Fruit fly (Drosophila melanogaster) whole organism, embryonic: ENCODE data around the gene neb.

Experiments
- Atf-2 ChIP-seq: fragments of 200-800 bp; sonication (Bioruptor generic); optimal IDR thresholded peaks from 2 replicates; lab custom pipeline; 2016; ENCODE audit warnings: missing biosample characterization, missing genetic modification characterization
- CG10209 ChIP-seq: fragments of 200-800 bp; sonication (Bioruptor generic); optimal IDR thresholded peaks from 3 replicates; lab custom pipeline; 2017; ENCODE audit warnings: missing biosample characterization, mild to moderate bottlenecking, missing genetic modification characterization, missing genetic modification reagents
- CG12299 ChIP-seq: fragments of 200-800 bp; sonication (Bioruptor generic); optimal IDR thresholded peaks from 2 replicates; lab custom pipeline; 2018; ENCODE audit warnings: missing biosample characterization, mild to moderate bottlenecking, missing genetic modification characterization
- CG12769 ChIP-seq: fragments of 200-800 bp; sonication (Bioruptor generic); optimal IDR thresholded peaks from 2 replicates; lab custom pipeline; 2019; ENCODE audit warnings: missing biosample characterization, mild to moderate bottlenecking, missing genetic modification characterization, moderate library complexity
- CG13624 ChIP-seq: fragments of 200-800 bp; sonication (Bioruptor generic); optimal IDR thresholded peaks from 2 replicates; lab custom pipeline; 2016; ENCODE audit warnings: missing biosample characterization, missing genetic modification characterization
- CG14965 ChIP-seq: fragments of 200-800 bp; sonication (Bioruptor generic); optimal IDR thresholded peaks from 2 replicates; lab custom pipeline; 2016; ENCODE audit warnings: missing biosample characterization, missing genetic modification characterization, borderline replicate concordance
- CG17359 ChIP-seq: fragments of 200-800 bp; sonication (Bioruptor generic); optimal IDR thresholded peaks from 3 replicates; lab custom pipeline; 2018; ENCODE audit warnings: missing biosample characterization, mild to moderate bottlenecking, missing genetic modification characterization, moderate library complexity
- CG17361 ChIP-seq: fragments of 200-800 bp; sonication (Bioruptor generic); IDR thresholded peaks from 3 replicates; pipeline ENCODE4 v1.3.6; 2022; ENCODE audit warnings: missing biosample characterization, missing genetic modification characterization
- CG2202 ChIP-seq: fragments of 200-800 bp; sonication (Bioruptor generic); optimal IDR thresholded peaks from 2 replicates; lab custom pipeline; 2018; ENCODE audit warnings: missing biosample characterization, mild to moderate bottlenecking, missing genetic modification characterization
- CG2678 ChIP-seq: fragments of 200-800 bp; sonication (Bioruptor generic); optimal IDR thresholded peaks from 3 replicates; lab custom pipeline; 2019; ENCODE audit warnings: missing biosample characterization, mild to moderate bottlenecking, missing genetic modification characterization, moderate library complexity
- CG31224 ChIP-seq: fragments of 200-800 bp; sonication (Bioruptor generic); IDR thresholded peaks from 2 replicates; pipeline ENCODE4 v1.3.6; 2022; ENCODE audit warnings: missing biosample characterization, missing genetic modification characterization
- CG32772 ChIP-seq: fragments of 200-800 bp; sonication (Bioruptor generic); IDR thresholded peaks from 2 replicates; pipeline ENCODE4 v1.3.6; 2022; ENCODE audit warnings: missing biosample characterization, missing genetic modification characterization
- CG33213 ChIP-seq: fragments of 200-800 bp; sonication (Bioruptor generic); optimal IDR thresholded peaks from 3 replicates; lab custom pipeline; 2016; ENCODE audit warnings: missing biosample characterization, missing genetic modification characterization
- CG34422 ChIP-seq: fragments of 200-800 bp; sonication (Bioruptor generic); IDR thresholded peaks from 3 replicates; pipeline ENCODE4 v1.3.6; 2022; ENCODE audit warnings: missing biosample characterization, missing genetic modification characterization
- CG6175 ChIP-seq: fragments of 200-800 bp; sonication (Bioruptor generic); IDR thresholded peaks from 3 replicates; pipeline ENCODE4 v1.3.6; 2022; ENCODE audit warnings: missing biosample characterization, missing genetic modification characterization
- CG6854 ChIP-seq: fragments of 200-800 bp; sonication (Bioruptor generic); optimal IDR thresholded peaks from 3 replicates; lab custom pipeline; 2017; ENCODE audit warnings: missing biosample characterization, mild to moderate bottlenecking, missing genetic modification characterization
- CG7357 ChIP-seq: fragments of 200-800 bp; sonication (Bioruptor generic); IDR thresholded peaks from 3 replicates; pipeline ENCODE4 v1.3.6; 2022; ENCODE audit warnings: missing biosample characterization, missing genetic modification characterization
- CG8281 ChIP-seq: fragments of 200-800 bp; sonication (Bioruptor generic); optimal IDR thresholded peaks from 2 replicates; lab custom pipeline; 2018; ENCODE audit warnings: missing biosample characterization, mild to moderate bottlenecking, missing genetic modification characterization, moderate library complexity
- CTCF ChIP-seq: fragments of 200-800 bp; sonication (Bioruptor generic); optimal IDR thresholded peaks from 2 replicates; lab custom pipeline; 2017; ENCODE audit warnings: missing biosample characterization, mild to moderate bottlenecking, missing genetic modification characterization, moderate library complexity
- Camta ChIP-seq: fragments of 200-800 bp; sonication (Bioruptor generic); optimal IDR thresholded peaks from 2 replicates; lab custom pipeline; 2016; ENCODE audit warnings: missing biosample characterization, missing genetic modification characterization
- Chrac-16 ChIP-seq: fragments of 200-800 bp; sonication (Bioruptor generic); optimal IDR thresholded peaks from 3 replicates; lab custom pipeline; 2016; ENCODE audit warnings: missing biosample characterization, missing genetic modification characterization
- Dek ChIP-seq: fragments of 200-800 bp; sonication (Bioruptor generic); optimal IDR thresholded peaks from 3 replicates; lab custom pipeline; 2019; ENCODE audit warnings: missing biosample characterization, mild to moderate bottlenecking, missing genetic modification characterization, moderate library complexity
- Drgx ChIP-seq: fragments of 200-800 bp; sonication (Bioruptor generic); IDR thresholded peaks from 2 replicates; pipeline ENCODE4 v1.3.6; 2022; ENCODE audit warnings: missing biosample characterization, missing genetic modification characterization
- HLHmδ ChIP-seq: fragments of 200-800 bp; sonication (Bioruptor generic); optimal IDR thresholded peaks from 2 replicates; lab custom pipeline; 2018; ENCODE audit warnings: missing biosample characterization, mild to moderate bottlenecking, missing genetic modification characterization, moderate library complexity
- Hand ChIP-seq: fragments of 200-800 bp; sonication (Bioruptor generic); optimal IDR thresholded peaks from 2 replicates; lab custom pipeline; 2017; ENCODE audit warnings: mild to moderate bottlenecking, missing biosample characterization, missing genetic modification reagents, missing genetic modification characterization
- Kr ChIP-seq: fragments of 200-800 bp; sonication (Bioruptor generic); optimal IDR thresholded peaks from 2 replicates; lab custom pipeline; 2017; ENCODE audit warnings: missing biosample characterization, mild to moderate bottlenecking, missing genetic modification characterization
- Mad ChIP-seq: fragments of 200-800 bp; sonication (Bioruptor generic); optimal IDR thresholded peaks from 2 replicates; lab custom pipeline; 2016; ENCODE audit warnings: missing biosample characterization, missing genetic modification characterization
- NC2α ChIP-seq: fragments of 200-800 bp; sonication (Bioruptor generic); optimal IDR thresholded peaks from 2 replicates; lab custom pipeline; 2016; ENCODE audit warnings: missing biosample characterization, missing genetic modification characterization
- Nf-YB ChIP-seq: fragments of 200-800 bp; sonication (Bioruptor generic); optimal IDR thresholded peaks from 3 replicates; lab custom pipeline; 2019; ENCODE audit warnings: missing biosample characterization, mild to moderate bottlenecking, missing genetic modification characterization, moderate library complexity
- Oli ChIP-seq: fragments of 200-800 bp; sonication (Bioruptor generic); optimal IDR thresholded peaks from 2 replicates; lab custom pipeline; 2018; ENCODE audit warnings: missing biosample characterization, mild to moderate bottlenecking, missing genetic modification characterization, moderate library complexity
- Optix ChIP-seq: fragments of 200-800 bp; sonication (Bioruptor generic); IDR thresholded peaks from 3 replicates; pipeline ENCODE4 v1.3.6; 2022; ENCODE audit warnings: missing biosample characterization, missing genetic modification characterization
- Ravus ChIP-seq: fragments of 200-800 bp; sonication (Bioruptor generic); IDR thresholded peaks from 2 replicates; pipeline ENCODE4 v1.3.6; 2022; ENCODE audit warnings: missing biosample characterization, missing genetic modification characterization
- ara ChIP-seq: fragments of 200-800 bp; sonication (Bioruptor generic); IDR thresholded peaks from 2 replicates; pipeline ENCODE4 v1.3.6; 2022; ENCODE audit warnings: missing biosample characterization, missing genetic modification characterization
- az2 ChIP-seq: fragments of 200-800 bp; sonication (Bioruptor generic); optimal IDR thresholded peaks from 3 replicates; lab custom pipeline; 2016; ENCODE audit warnings: missing biosample characterization, missing genetic modification characterization
- bigmax ChIP-seq: fragments of 200-800 bp; sonication (Bioruptor generic); optimal IDR thresholded peaks from 2 replicates; lab custom pipeline; 2018; ENCODE audit warnings: missing biosample characterization, mild to moderate bottlenecking, missing genetic modification characterization
- bowl ChIP-seq: fragments of 200-800 bp; sonication (Bioruptor generic); IDR thresholded peaks from 2 replicates; pipeline ENCODE4 v1.3.6; 2022; ENCODE audit warnings: missing biosample characterization, missing genetic modification characterization
- caup ChIP-seq: fragments of 200-800 bp; sonication (Bioruptor generic); optimal IDR thresholded peaks from 3 replicates; lab custom pipeline; 2017; ENCODE audit warnings: missing biosample characterization, mild to moderate bottlenecking, missing genetic modification characterization, moderate library complexity; ENCODE audit not compliant: severe bottlenecking
- ems ChIP-seq: fragments of 200-800 bp; sonication (Bioruptor generic); optimal IDR thresholded peaks from 3 replicates; lab custom pipeline; 2016; ENCODE audit warnings: missing biosample characterization, missing genetic modification characterization
- esg ChIP-seq: fragments of 200-800 bp; sonication (Bioruptor generic); conservative IDR thresholded peaks from 2 replicates; pipeline ENCODE4 v1.3.6; 2022; ENCODE audit warnings: missing biosample characterization, missing genetic modification characterization
- gem ChIP-seq: fragments of 200-800 bp; sonication (Bioruptor generic); optimal IDR thresholded peaks from 2 replicates; lab custom pipeline; 2019; ENCODE audit warnings: missing biosample characterization, mild to moderate bottlenecking, missing genetic modification characterization, moderate library complexity
- ind ChIP-seq: fragments of 200-800 bp; sonication (Bioruptor generic); optimal IDR thresholded peaks from 3 replicates; lab custom pipeline; 2016; ENCODE audit warnings: missing biosample characterization, missing genetic modification characterization
- knrl ChIP-seq: fragments of 200-800 bp; sonication (Bioruptor generic); IDR thresholded peaks from 3 replicates; pipeline ENCODE4 v1.3.6; 2022; ENCODE audit warnings: missing biosample characterization, missing genetic modification characterization; ENCODE audit not compliant: partially characterized antibody
- p53 ChIP-seq: fragments of 200-800 bp; sonication (Bioruptor generic); optimal IDR thresholded peaks from 2 replicates; lab custom pipeline; 2016; ENCODE audit warnings: missing biosample characterization, missing genetic modification characterization
- psq ChIP-seq: fragments of 200-800 bp; sonication (Bioruptor generic); optimal IDR thresholded peaks from 2 replicates; lab custom pipeline; 2017; ENCODE audit warnings: missing biosample characterization, missing genetic modification characterization
- schlank ChIP-seq: fragments of 200-800 bp; sonication (Bioruptor generic); optimal IDR thresholded peaks from 2 replicates; lab custom pipeline; 2018; ENCODE audit warnings: missing biosample characterization, mild to moderate bottlenecking, missing genetic modification characterization
- scrt ChIP-seq: fragments of 200-800 bp; sonication (Bioruptor generic); optimal IDR thresholded peaks from 2 replicates; lab custom pipeline; 2018; ENCODE audit warnings: missing biosample characterization, mild to moderate bottlenecking, missing genetic modification characterization, moderate library complexity
- slbo ChIP-seq: fragments of 200-800 bp; sonication (Bioruptor generic); IDR thresholded peaks from 2 replicates; pipeline ENCODE4 v1.3.6; 2022; ENCODE audit warnings: missing biosample characterization, missing genetic modification characterization
- tin ChIP-seq: fragments of 200-800 bp; sonication (Bioruptor generic); optimal IDR thresholded peaks from 3 replicates; lab custom pipeline; 2016; ENCODE audit warnings: missing biosample characterization, missing genetic modification characterization
- tll ChIP-seq, 2 experiments: fragments of 200-800 bp in 1 of 2; fragments of >200 bp in 1 of 2; sonication (Bioruptor generic) in 1 of 2; optimal IDR thresholded peaks; 2 replicates each; lab custom pipeline; 2017 to 2019; ENCODE audit warnings: missing biosample characterization in 2 of 2, missing genetic modification characterization in 2 of 2, mild to moderate bottlenecking in 1 of 2, moderate library complexity in 1 of 2
- trem ChIP-seq: fragments of 200-800 bp; optimal IDR thresholded peaks from 3 replicates; lab custom pipeline; 2019; ENCODE audit warnings: missing biosample characterization, mild to moderate bottlenecking, missing genetic modification characterization, moderate library complexity
- zfh1 ChIP-seq: fragments of 200-800 bp; sonication (Bioruptor generic); IDR thresholded peaks from 3 replicates; pipeline ENCODE4 v1.3.6; 2022; ENCODE audit warnings: missing biosample characterization, missing genetic modification characterization

The neb gene

DNA sequence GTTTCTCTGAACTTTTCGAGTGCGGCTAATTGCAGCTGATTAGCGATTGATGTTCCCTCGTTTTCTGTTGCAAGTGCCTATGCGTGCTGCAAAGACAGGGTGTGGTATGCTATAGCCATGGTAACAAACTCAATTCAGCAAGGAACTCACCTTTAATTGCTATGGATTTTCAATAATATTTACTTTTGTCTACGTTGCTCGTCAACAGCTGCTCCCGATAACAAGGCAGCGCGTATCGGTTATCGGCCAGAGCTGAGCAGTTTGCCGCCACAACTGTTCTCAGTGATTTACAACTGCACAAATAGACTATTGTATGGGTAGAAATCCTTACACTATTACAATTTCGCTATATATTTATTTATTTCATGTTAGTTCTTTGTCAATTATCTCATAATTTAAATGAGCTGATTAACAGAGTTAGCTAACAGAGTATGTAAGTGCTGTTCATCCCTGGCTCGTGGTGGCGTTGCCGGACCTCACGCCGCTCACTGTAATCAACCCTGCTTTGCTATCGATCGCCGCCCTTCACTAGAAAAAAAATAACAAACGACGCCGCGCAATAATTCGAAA, at the start of gene neb, which contains the start of gene pr (continued):
- TF ChIP-seq HLHmδ (GFP tag; lab: Kevin White, UChicago) (no peak), caup (peak; percentile 41), CG12299 (tag; lab: Kevin White, UChicago) (peak; percentile 36), Optix (peak; percentile 6; the same call in 1 of the 3 replicates), CG6854 (GFP tag; lab: Kevin White, UChicago) (no peak), CTCF (GFP tag; lab: Kevin White, UChicago) (no peak), bigmax (GFP tag; lab: Kevin White, UChicago) (no peak), Nf-YB (GFP tag; lab: Kevin White, UChicago) (peak; percentile 41), Mad (GFP tag; lab: Kevin White, UChicago) (peak; percentile 62), schlank (tag; lab: Kevin White, UChicago) (no peak), psq (GFP tag; lab: Kevin White, UChicago) (no peak), Hand (GFP tag; lab: Kevin White, UChicago) (peak; percentile 19), NC2α (GFP tag; lab: Kevin White, UChicago) (no peak), tin (GFP tag; lab: Kevin White, UChicago) (peak; percentile 52), Chrac-16 (peak; percentile 57), Ravus (no peak; the same call in 1 of the 2 replicates), bowl (GFP tag; lab: Robert Waterston, UW) (0 out of 2 replicates have a peak, but pooled peaks have one; percentile 15), CG13624 (GFP tag; lab: Kevin White, UChicago) (peak; percentile 31), CG8281 (tag; lab: Kevin White, UChicago) (no peak), trem (tag; lab: Kevin White, UChicago) (peak; percentile 25), scrt (GFP tag; lab: Kevin White, UChicago) (no peak), tll (GFP tag; optimal IDR thresholded peaks at IDR 0.05; lab: Kevin White, UChicago) (peak in 1 of 2 experiments; percentile 34), zfh1 (peak; percentile 62), az2 (GFP tag; lab: Kevin White, UChicago) (peak; percentile 60), ems (GFP tag; lab: Kevin White, UChicago) (no peak), CG2202 (tag; lab: Kevin White, UChicago) (no peak), Kr (GFP tag; lab: Kevin White, UChicago) (no peak), Dek (tag; lab: Kevin White, UChicago) (peak; percentile 24), CG17359 (tag; lab: Kevin White, UChicago) (no peak), gem (tag; lab: Kevin White, UChicago) (peak; percentile 79), CG32772 (GFP tag; lab: Robert Waterston, UW) (peak; percentile 77), CG34422 (GFP tag; lab: Robert Waterston, UW) (peak; percentile 67; the same call in 1 of the 3 replicates), Camta (GFP tag; lab: Kevin White, UChicago) (peak; percentile 23), slbo (GFP tag; lab: Robert Waterston, UW) (peak; percentile 74), Drgx (GFP tag; lab: Robert Waterston, UW) (no peak), ind (peak; percentile 11), CG14965 (no peak), CG33213 (peak; percentile 49), esg (peak; percentile 72), CG6175 (GFP tag; lab: Robert Waterston, UW) (no peak), knrl (GFP tag; lab: Robert Waterston, UW) (peak; percentile 61), CG31224 (no peak), CG17361 (0 out of 3 replicates have a peak, but pooled peaks have one; percentile 36), CG7357 (GFP tag; lab: Robert Waterston, UW) (no peak), p53 (GFP tag; lab: Kevin White, UChicago) (peak; percentile 5), CG12769 (tag; lab: Kevin White, UChicago) (peak; percentile 70), Atf-2 (GFP tag; lab: Kevin White, UChicago) (no peak), ara (GFP tag; lab: Robert Waterston, UW) (no peak), Oli (tag; lab: Kevin White, UChicago) (peak; percentile 40), CG2678 (tag; lab: Kevin White, UChicago) (peak; percentile 20), CG10209 (GFP tag; lab: Kevin White, UChicago) (peak; percentile 46)
